Fruit fly (Drosophila melanogaster): ENCODE results near the gene CG33080.
A peak's percentile ranks its signal among the peaks of the same experiment; 100 is the strongest.

The CG33080 gene

DNA sequence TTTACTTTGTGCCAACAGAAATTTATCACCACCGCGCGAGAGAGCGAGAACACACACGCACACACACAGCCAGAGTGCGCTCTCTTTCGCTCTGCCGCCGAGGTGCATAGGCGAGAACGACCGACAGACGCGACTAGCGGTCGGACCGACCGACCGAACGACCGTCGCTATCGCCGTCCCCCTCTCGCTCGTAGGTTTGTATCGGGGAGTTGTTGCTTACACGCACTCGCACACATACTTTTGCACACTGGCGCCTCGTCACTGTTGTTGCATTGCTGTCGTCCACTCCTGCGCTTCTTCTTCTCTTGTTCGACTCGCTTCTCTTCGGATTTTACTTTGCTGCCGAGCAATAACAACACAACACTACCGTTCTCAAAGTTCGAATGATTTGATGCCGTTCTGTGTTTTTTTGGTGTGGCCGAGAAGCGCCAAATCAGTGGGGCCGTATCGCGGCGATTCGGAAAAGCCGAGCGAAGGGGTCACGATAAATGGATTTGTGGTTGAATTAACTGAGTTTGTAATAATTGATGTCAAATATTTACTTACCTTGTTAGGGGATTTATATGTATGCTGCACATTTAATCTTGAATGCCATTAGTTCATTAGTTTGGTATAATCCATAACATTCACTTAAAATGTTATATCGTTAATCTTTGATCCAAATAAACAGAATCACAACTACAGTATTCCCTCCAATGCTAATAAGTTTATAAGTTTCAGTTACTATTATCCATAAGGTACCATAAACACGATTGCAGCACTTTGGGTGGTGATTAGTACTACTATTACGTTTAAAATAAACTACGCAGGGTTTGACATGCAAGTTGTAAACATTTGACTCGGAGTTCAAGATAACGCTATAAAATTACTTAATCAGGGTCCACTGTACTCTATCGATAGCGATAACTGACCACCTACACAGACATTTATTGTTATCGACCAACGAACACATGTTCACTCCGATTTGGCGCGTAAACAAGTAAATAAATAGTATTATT is 29.6 kb upstream of the CG33080 start, which contains the start of the genes IntS6 and Rtel1 (continued):
- peak; percentile 86 for TF ChIP-seq Atf3 (GFP tag; optimal IDR thresholded peaks at IDR 0.05)
- peak; percentile 90 for TF ChIP-seq CG4424 (GFP tag; optimal IDR thresholded peaks at IDR 0.05)
- peak; percentile 84 for TF ChIP-seq Mes4 (GFP tag; optimal IDR thresholded peaks at IDR 0.05)
- TF ChIP-seq vnd (GFP tag; IDR thresholded peaks at IDR 0.05; ENCODE audit: partially characterized antibody) = no peak
- TF ChIP-seq CG10147 (GFP tag; optimal IDR thresholded peaks at IDR 0.05) = peak; percentile 87
- TF ChIP-seq CG17328 (GFP tag; IDR thresholded peaks at IDR 0.05) = peak; percentile 81
- TF ChIP-seq Gsc (GFP tag; IDR thresholded peaks at IDR 0.05) = peak; percentile 72
- no peak for TF ChIP-seq prd (optimal IDR thresholded peaks at IDR 0.05)
- peak; percentile 92 for TF ChIP-seq prd (GFP tag; IDR thresholded peaks at IDR 0.05)
- TF ChIP-seq gce (GFP tag; IDR thresholded peaks at IDR 0.05) = peak; percentile 76; the same call in 1 of the 3 replicates
- TF ChIP-seq Dp (GFP tag; optimal IDR thresholded peaks at IDR 0.05) = no peak
- TF ChIP-seq Hsf (GFP tag; optimal IDR thresholded peaks at IDR 0.05) = peak; percentile 93
- peak; percentile 88 for TF ChIP-seq fd96Cb (tag; optimal IDR thresholded peaks at IDR 0.05)
- peak; percentile 63; the same call in 1 of the 2 replicates for TF ChIP-seq CG42726 (GFP tag; IDR thresholded peaks at IDR 0.05; ENCODE audit: partially characterized antibody)
- TF ChIP-seq fd3F (GFP tag; optimal IDR thresholded peaks at IDR 0.05) = peak; percentile 87
- peak; percentile 90 for TF ChIP-seq fu2 (GFP tag; optimal IDR thresholded peaks at IDR 0.05)
- peak; percentile 52 for TF ChIP-seq CG2116 (GFP tag; optimal IDR thresholded peaks at IDR 0.05)
- peak; percentile 78 for TF ChIP-seq Awh (GFP tag; IDR thresholded peaks at IDR 0.05)
- peak; percentile 88 for TF ChIP-seq CG11456 (GFP tag; IDR thresholded peaks at IDR 0.05)
- TF ChIP-seq HLH54F (GFP tag; optimal IDR thresholded peaks at IDR 0.05) = peak; percentile 94
- peak; percentile 78 for TF ChIP-seq ssp (GFP tag; IDR thresholded peaks at IDR 0.05)
- TF ChIP-seq zfh1 (GFP tag; IDR thresholded peaks at IDR 0.05) = peak; percentile 82
- no peak for TF ChIP-seq br (optimal IDR thresholded peaks at IDR 0.05)
- TF ChIP-seq amos (GFP tag; IDR thresholded peaks at IDR 0.05; ENCODE audit: partially characterized antibody) = peak; percentile 44; the same call in 1 of the 2 replicates
- TF ChIP-seq Abd-B (GFP tag; optimal IDR thresholded peaks at IDR 0.05) = peak; percentile 91
- TF ChIP-seq aop (GFP tag; IDR thresholded peaks at IDR 0.05) = no peak
- TF ChIP-seq oc (tag; optimal IDR thresholded peaks at IDR 0.05) = peak; percentile 83
- no peak for TF ChIP-seq h (optimal IDR thresholded peaks at IDR 0.05)
- TF ChIP-seq CG3726 (GFP tag; IDR thresholded peaks at IDR 0.05) = peak; percentile 85
- peak; percentile 89 for TF ChIP-seq tin (GFP tag; optimal IDR thresholded peaks at IDR 0.05)
- no peak for TF ChIP-seq pita (GFP tag; optimal IDR thresholded peaks at IDR 0.05)
- peak; percentile 82 for TF ChIP-seq Hmx (GFP tag; optimal IDR thresholded peaks at IDR 0.05)
- TF ChIP-seq CG4707 (GFP tag; optimal IDR thresholded peaks at IDR 0.05) = peak; percentile 81
- TF ChIP-seq CG6689 (GFP tag; IDR thresholded peaks at IDR 0.05) = peak; percentile 90
- peak; percentile 88 for TF ChIP-seq CG12391 (tag; optimal IDR thresholded peaks at IDR 0.05)
- peak; percentile 77 for TF ChIP-seq CG12104 (GFP tag; optimal IDR thresholded peaks at IDR 0.05)
- TF ChIP-seq klu (GFP tag; IDR thresholded peaks at IDR 0.05) = peak; percentile 86
- 0 out of 3 replicates have a peak, but pooled peaks have one; percentile 11 for TF ChIP-seq z (GFP tag; IDR thresholded peaks at IDR 0.05)
- TF ChIP-seq tio (GFP tag; optimal IDR thresholded peaks at IDR 0.05) = peak; percentile 89
- TF ChIP-seq HHEX (GFP tag; optimal IDR thresholded peaks at IDR 0.05) = peak; percentile 90
- TF ChIP-seq stwl (tag; optimal IDR thresholded peaks at IDR 0.05) = no peak
- TF ChIP-seq al (GFP tag; IDR thresholded peaks at IDR 0.05) = peak; percentile 91
- TF ChIP-seq scrt (GFP tag; optimal IDR thresholded peaks at IDR 0.05) = peak; percentile 75
- TF ChIP-seq maf-S (GFP tag; optimal IDR thresholded peaks at IDR 0.05) = peak; percentile 89
- TF ChIP-seq slbo (GFP tag; IDR thresholded peaks at IDR 0.05) = peak; percentile 95
- peak; percentile 96 for TF ChIP-seq CG12769 (tag; optimal IDR thresholded peaks at IDR 0.05)
- TF ChIP-seq kay (GFP tag; optimal IDR thresholded peaks at IDR 0.05) = peak; percentile 71
- TF ChIP-seq CG17361 (GFP tag; IDR thresholded peaks at IDR 0.05) = peak; percentile 93
- peak; percentile 82 for TF ChIP-seq CG12236 (GFP tag; optimal IDR thresholded peaks at IDR 0.05)

Measured in whole organism, embryonic.